Worm (Caenorhabditis elegans) whole organism, L1 larva: ENCODE data around the gene T01D3.3.
A peak's percentile ranks its signal among the peaks of the same experiment; 100 is the strongest.

Source experiments
- blmp-1 ChIP-seq: fragments of 150-350 bp; optimal IDR thresholded peaks from 2 replicates; lab custom pipeline; 2014; ENCODE audit warnings: missing biosample characterization, missing genetic modification characterization
- mep-1 ChIP-seq: fragments of 150-350 bp; optimal IDR thresholded peaks from 2 replicates; lab custom pipeline; 2014; ENCODE audit warnings: missing biosample characterization, missing genetic modification characterization
- pax-3 ChIP-seq: fragments of 200-800 bp; sonication (Bioruptor generic); optimal IDR thresholded peaks from 2 replicates; lab custom pipeline; 2018; ENCODE audit warnings: mild to moderate bottlenecking, missing genetic modification characterization, moderate library complexity, missing compliant biosample characterization
- zip-4 ChIP-seq: fragments of 200-800 bp; sonication (Bioruptor generic); optimal IDR thresholded peaks from 2 replicates; lab custom pipeline; 2018; ENCODE audit warnings: mild to moderate bottlenecking, missing genetic modification characterization, moderate library complexity, missing compliant biosample characterization

DNA sequence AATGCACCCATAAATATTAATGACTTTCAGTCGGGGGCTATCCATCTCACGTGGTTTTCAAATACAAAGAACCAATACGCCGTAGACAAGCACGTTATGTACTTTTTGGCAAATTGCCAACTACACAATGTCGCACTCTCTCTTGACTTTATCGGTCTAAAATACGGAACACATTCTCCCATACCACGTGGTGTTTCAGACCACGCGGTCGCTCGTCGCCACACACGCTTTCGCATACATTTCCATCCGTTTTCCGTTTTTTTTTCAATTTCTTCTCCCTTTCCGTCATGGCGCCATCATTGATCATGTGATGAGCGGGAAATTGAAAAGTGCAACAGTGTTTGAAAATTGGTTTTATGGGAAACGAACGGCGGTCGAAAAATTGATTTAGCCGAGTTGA is 45.5 kb upstream of the T01D3.3 start:
- TF ChIP-seq blmp-1 (peak; percentile 97), zip-4 (GFP tag; lab: Kevin White, UChicago) (peak; percentile 6), mep-1 (tag; lab: Kevin White, UChicago) (peak; percentile 83), pax-3 (tag; lab: Kevin White, UChicago) (peak; percentile 95)
